Fruit fly (Drosophila melanogaster) whole organism, wandering third instar larva: ENCODE data around the gene Cep135.

ENCODE experiments used
- CG32264 ChIP-seq: fragments of 200-800 bp; sonication (Bioruptor generic); optimal IDR thresholded peaks from 2 replicates; lab custom pipeline; 2016; ENCODE audit warnings: missing biosample characterization, missing genetic modification characterization
- CG9705 ChIP-seq: fragments of 200-800 bp; sonication (Bioruptor generic); optimal IDR thresholded peaks from 2 replicates; lab custom pipeline; 2018; ENCODE audit warnings: missing biosample characterization, mild to moderate bottlenecking, missing genetic modification characterization
- Dfd ChIP-seq: fragments of >200 bp; optimal IDR thresholded peaks from 2 replicates; lab custom pipeline; 2017; ENCODE audit warnings: missing biosample characterization, missing genetic modification characterization
- GATAd ChIP-seq: sonication (Bioruptor generic); optimal IDR thresholded peaks from 2 replicates; lab custom pipeline; 2016; ENCODE audit warnings: missing biosample characterization, missing genetic modification characterization
- HLH106 ChIP-seq: fragments of 200-800 bp; optimal IDR thresholded peaks from 3 replicates; lab custom pipeline; 2019; ENCODE audit warnings: missing biosample characterization, mild to moderate bottlenecking, missing genetic modification characterization, moderate library complexity
- Hnf4 ChIP-seq: fragments of 200-800 bp; sonication (Bioruptor generic); optimal IDR thresholded peaks from 2 replicates; lab custom pipeline; 2016; ENCODE audit warnings: missing biosample characterization, mild to moderate bottlenecking, missing genetic modification characterization
- Hr78 ChIP-seq: fragments of >200 bp; optimal IDR thresholded peaks from 2 replicates; lab custom pipeline; 2017; ENCODE audit warnings: missing biosample characterization, missing genetic modification characterization
- Hr83 ChIP-seq: fragments of 200-300 bp; sonication (Bioruptor generic); optimal IDR thresholded peaks from 2 replicates; lab custom pipeline; 2016; ENCODE audit warnings: missing biosample characterization, mild to moderate bottlenecking, missing genetic modification characterization, moderate library complexity; ENCODE audit not compliant: poor library complexity, severe bottlenecking
- Jra ChIP-seq: sonication (Bioruptor generic); optimal IDR thresholded peaks from 2 replicates; lab custom pipeline; 2016; ENCODE audit warnings: missing biosample characterization, missing genetic modification characterization
- Mio ChIP-seq: sonication (Bioruptor generic); optimal IDR thresholded peaks from 2 replicates; lab custom pipeline; 2016; ENCODE audit warnings: missing biosample characterization, missing genetic modification characterization
- Myc ChIP-seq: fragments of >200 bp; optimal IDR thresholded peaks from 2 replicates; lab custom pipeline; 2017
- N ChIP-seq: fragments of >200 bp; optimal IDR thresholded peaks from 2 replicates; lab custom pipeline; 2018; ENCODE audit warnings: missing biosample characterization, missing external identifiers, missing genetic modification characterization
- OdsH ChIP-seq: fragments of 200-800 bp; sonication (Bioruptor generic); optimal IDR thresholded peaks from 2 replicates; lab custom pipeline; 2016; ENCODE audit warnings: missing biosample characterization, mild to moderate bottlenecking, missing genetic modification characterization
- Rel ChIP-seq, 2 experiments: fragments of 200-800 bp; sonication (Bioruptor generic) in 1 of 2; optimal IDR thresholded peaks; 2 replicates in 1 of 2; 3 replicates in 1 of 2; lab custom pipeline; 2016 to 2019; ENCODE audit warnings: mild to moderate bottlenecking in 2 of 2, missing biosample characterization in 2 of 2, missing genetic modification characterization in 2 of 2, moderate library complexity in 1 of 2
- Sp1 ChIP-seq: fragments of 200-800 bp; sonication (Bioruptor generic); optimal IDR thresholded peaks from 3 replicates; lab custom pipeline; 2019; ENCODE audit warnings: missing biosample characterization, mild to moderate bottlenecking, missing genetic modification characterization, moderate library complexity
- Vsx2 ChIP-seq: fragments of 200-300, 225-300 bp; sonication (Bioruptor generic); optimal IDR thresholded peaks from 2 replicates; lab custom pipeline; 2018; ENCODE audit warnings: missing biosample characterization, missing genetic modification characterization; ENCODE audit not compliant: partially characterized antibody
- br ChIP-seq: fragments of 200-800 bp; sonication (Bioruptor generic); optimal IDR thresholded peaks from 2 replicates; lab custom pipeline; 2016; ENCODE audit warnings: missing biosample characterization, missing genetic modification characterization
- brk ChIP-seq: fragments of 200-800 bp; sonication (Bioruptor generic); optimal IDR thresholded peaks from 2 replicates; lab custom pipeline; 2016; ENCODE audit warnings: missing biosample characterization, mild to moderate bottlenecking, missing genetic modification characterization
- dmrt93B ChIP-seq: fragments of 200-800 bp; sonication (Bioruptor generic); optimal IDR thresholded peaks from 2 replicates; lab custom pipeline; 2018; ENCODE audit warnings: missing biosample characterization, mild to moderate bottlenecking, missing genetic modification characterization
- dsf ChIP-seq: sonication (Bioruptor generic); optimal IDR thresholded peaks from 2 replicates; lab custom pipeline; 2016; ENCODE audit warnings: missing biosample characterization, missing genetic modification characterization, borderline replicate concordance
- ey ChIP-seq: fragments of 200-800 bp; sonication (Bioruptor generic); optimal IDR thresholded peaks from 2 replicates; lab custom pipeline; 2016; ENCODE audit warnings: missing biosample characterization, missing genetic modification characterization
- foxo ChIP-seq, 2 experiments: fragments of 200-800 bp; sonication (Bioruptor generic); optimal IDR thresholded peaks; 2 replicates in 1 of 2; 3 replicates in 1 of 2; lab custom pipeline; 2016 to 2017; ENCODE audit warnings: missing biosample characterization in 2 of 2, missing genetic modification characterization in 2 of 2
- h ChIP-seq: fragments of 200-800 bp; sonication (Bioruptor generic); optimal IDR thresholded peaks from 3 replicates; lab custom pipeline; 2016; ENCODE audit warnings: missing biosample characterization, mild to moderate bottlenecking, missing genetic modification characterization
- jim ChIP-seq: fragments of 175-275, 200-325 bp; sonication (Bioruptor generic); optimal IDR thresholded peaks from 2 replicates; lab custom pipeline; 2016; ENCODE audit warnings: missing biosample characterization, mild to moderate bottlenecking, missing genetic modification characterization
- lola ChIP-seq: fragments of >200 bp; optimal IDR thresholded peaks from 2 replicates; lab custom pipeline; 2017; ENCODE audit warnings: missing biosample characterization, missing genetic modification characterization
- pan ChIP-seq: fragments of >200 bp; optimal IDR thresholded peaks from 2 replicates; lab custom pipeline; 2017
- psq ChIP-seq: fragments of 200-800 bp; sonication (Bioruptor generic); optimal IDR thresholded peaks from 3 replicates; lab custom pipeline; 2017; ENCODE audit warnings: missing biosample characterization, mild to moderate bottlenecking, missing genetic modification characterization, moderate library complexity
- rgr ChIP-seq: fragments of 200-800 bp; sonication (Bioruptor generic); optimal IDR thresholded peaks from 3 replicates; lab custom pipeline; 2016; ENCODE audit warnings: missing biosample characterization, mild to moderate bottlenecking, missing genetic modification characterization
- sage ChIP-seq: fragments of 200-800 bp; sonication (Bioruptor generic); optimal IDR thresholded peaks from 2 replicates; lab custom pipeline; 2016; ENCODE audit warnings: missing biosample characterization, mild to moderate bottlenecking, missing genetic modification characterization
- sv ChIP-seq: fragments of 200-800 bp; sonication (Bioruptor generic); optimal IDR thresholded peaks from 3 replicates; lab custom pipeline; 2016; ENCODE audit warnings: missing biosample characterization, missing genetic modification characterization
- woc ChIP-seq: sonication (Bioruptor generic); optimal IDR thresholded peaks from 2 replicates; lab custom pipeline; 2016; ENCODE audit warnings: missing biosample characterization, mild to moderate bottlenecking, missing genetic modification characterization

Cep135 gene

dm6 chr3L:15146643-15147187 is 30.2 kb downstream of the Cep135 start, which contains the start of gene FucTA:
FucTA (plus strand) TSS chr3L:15147137.
- TF ChIP-seq pan (lab: Kevin White, UChicago), result no peak
- TF ChIP-seq sage (GFP tag; lab: Kevin White, UChicago), result no peak
- TF ChIP-seq dmrt93B (GFP tag; lab: Kevin White, UChicago), result no peak
- no peak for TF ChIP-seq rgr (GFP tag; lab: Kevin White, UChicago)

DNA sequence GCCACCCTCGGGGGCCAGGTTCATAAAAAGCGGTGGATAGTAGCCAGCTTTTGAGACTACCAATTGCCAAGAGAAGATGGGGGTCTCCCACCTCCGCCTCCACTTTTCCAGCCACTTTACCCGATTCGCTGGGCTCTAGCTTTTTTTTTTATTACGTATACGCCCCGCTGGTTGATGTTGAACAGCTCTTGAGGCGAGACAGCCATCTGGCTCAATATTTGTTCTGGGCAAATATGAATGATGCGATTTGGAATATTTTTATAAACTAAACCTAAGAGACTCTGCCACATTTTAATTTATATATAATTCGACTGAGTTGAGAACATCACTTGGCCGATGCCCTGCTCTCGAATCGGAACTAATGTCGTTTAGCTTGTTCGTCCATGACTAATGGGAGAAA is 33.5 kb downstream of the Cep135 start:
- TF ChIP-seq h, result peak; percentile 76
- TF ChIP-seq dsf, result no peak
- TF ChIP-seq sage (GFP tag; lab: Kevin White, UChicago), result no peak
- TF ChIP-seq br (GFP tag; lab: Kevin White, UChicago), result peak; percentile 36
- peak; percentile 66 for TF ChIP-seq OdsH (GFP tag; lab: Kevin White, UChicago)
- TF ChIP-seq rgr (GFP tag; lab: Kevin White, UChicago), result peak; percentile 78
- no peak for TF ChIP-seq dmrt93B (GFP tag; lab: Kevin White, UChicago)
- TF ChIP-seq Hr83 (GFP tag; lab: Kevin White, UChicago), result peak; percentile 97
- TF ChIP-seq psq (GFP tag; lab: Kevin White, UChicago), result peak; percentile 18
- peak; percentile 0 for TF ChIP-seq CG9705 (GFP tag; lab: Kevin White, UChicago)
- peak in 1 of 2 experiments; percentile 55 for TF ChIP-seq foxo (GFP tag; optimal IDR thresholded peaks at IDR 0.05; lab: Kevin White, UChicago)

DNA sequence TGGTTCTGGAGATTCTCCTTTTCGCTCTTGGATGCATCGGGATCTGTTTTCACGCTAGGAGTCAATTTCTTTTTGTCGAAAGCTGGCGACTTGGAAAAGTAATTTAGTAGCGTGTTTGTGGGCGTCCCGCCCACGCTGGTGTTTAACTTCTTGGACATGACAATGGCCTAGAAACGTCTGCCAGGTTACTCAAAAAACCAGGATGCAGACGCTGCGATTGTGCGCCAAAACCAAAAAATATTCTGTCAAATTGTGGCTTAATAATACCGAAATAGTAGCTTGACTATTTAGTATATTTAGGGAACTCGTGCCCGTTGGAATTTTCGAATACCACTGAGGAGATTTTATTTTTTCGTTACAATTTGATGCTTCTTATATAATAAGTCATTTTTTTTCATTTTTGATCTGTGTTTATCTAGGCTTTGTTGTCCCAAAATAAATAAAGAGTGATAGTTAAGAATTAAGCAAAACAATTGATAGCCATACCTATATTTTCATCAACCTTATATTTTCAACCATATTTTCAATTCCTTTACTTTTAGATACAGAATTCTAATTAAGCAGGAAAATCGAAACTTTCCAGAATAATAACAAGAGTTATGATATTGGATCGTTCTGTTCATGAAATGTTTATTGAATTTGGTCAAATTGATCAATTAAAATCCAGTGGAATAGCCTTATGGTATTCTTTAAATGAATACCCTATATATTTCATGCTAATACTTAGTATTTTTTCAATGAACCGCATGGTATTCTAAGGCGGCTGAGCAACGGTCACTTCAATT is 42.0 kb downstream of the Cep135 start, which contains the start of the genes Msh6 and Prp31:
TSS of gene Msh6 (minus strand) at position 233 of the 785 bp plus-strand sequence.
TSS of gene Prp31 (plus strand) at position 771 of the 785 bp plus-strand sequence.
- TF ChIP-seq Vsx2 (no peak), Dfd (GFP tag; lab: Kevin White, UChicago) (no peak), Sp1 (GFP tag; lab: Kevin White, UChicago) (peak; percentile 61), CG9705 (GFP tag; lab: Kevin White, UChicago) (peak; percentile 60), brk (GFP tag; lab: Kevin White, UChicago) (no peak), HLH106 (tag; lab: Kevin White, UChicago) (peak; percentile 63), psq (GFP tag; lab: Kevin White, UChicago) (peak; percentile 40), sv (GFP tag; lab: Kevin White, UChicago) (peak; percentile 35), Hr83 (GFP tag; lab: Kevin White, UChicago) (no peak), ey (GFP tag; lab: Kevin White, UChicago) (peak; percentile 46), Hnf4 (GFP tag; lab: Kevin White, UChicago) (no peak)
- TF ChIP-seq, all 38 proteins: peak for 6

- TF ChIP-seq Mio (GFP tag; lab: Kevin White, UChicago) (no peak), dsf (no peak), N (peak; percentile 51), woc (GFP tag; lab: Kevin White, UChicago) (no peak), GATAd (no peak), Hr78 (GFP tag; lab: Kevin White, UChicago) (no peak), HLH106 (tag; lab: Kevin White, UChicago) (no peak), foxo (GFP tag; optimal IDR thresholded peaks at IDR 0.05; lab: Kevin White, UChicago) (no peak), br (GFP tag; lab: Kevin White, UChicago) (no peak), Hr83 (GFP tag; lab: Kevin White, UChicago) (peak; percentile 34), Myc (lab: Kevin White, UChicago) (peak; percentile 47), jim (GFP tag; lab: Kevin White, UChicago) (no peak), h (no peak), dmrt93B (GFP tag; lab: Kevin White, UChicago) (no peak), Jra (no peak), lola (GFP tag; lab: Kevin White, UChicago) (no peak), Rel (GFP tag; optimal IDR thresholded peaks at IDR 0.05; lab: Kevin White, UChicago) (no peak), Rel (tag; optimal IDR thresholded peaks at IDR 0.05; lab: Kevin White, UChicago) (peak; percentile 9), brk (GFP tag; lab: Kevin White, UChicago) (no peak), Dfd (GFP tag; lab: Kevin White, UChicago) (no peak), CG9705 (GFP tag; lab: Kevin White, UChicago) (peak; percentile 10), CG32264 (no peak)
- TF ChIP-seq, all 38 proteins: peak for 5
Measured at dm6 chr3L:15161549-15161948, 45.0 kb downstream of the Cep135 start, which contains the start of gene CG6878. CG6878 (plus strand) TSS chr3L:15161817.
